Fruit fly (Drosophila melanogaster) whole organism, embryonic: ENCODE measurements around the gene CG12818.

Source experiments
- CG10979 ChIP-seq: fragments of 200-800 bp; sonication (Bioruptor generic); optimal IDR thresholded peaks from 2 replicates; lab custom pipeline; 2018; ENCODE audit warnings: missing biosample characterization, mild to moderate bottlenecking, missing genetic modification characterization, moderate library complexity
- CG11247 ChIP-seq: fragments of 200-800 bp; sonication (Bioruptor generic); IDR thresholded peaks from 2 replicates; pipeline ENCODE4 v1.3.6; 2022; ENCODE audit warnings: missing biosample characterization, missing genetic modification characterization
- CG12391 ChIP-seq: fragments of 200-800 bp; sonication (Bioruptor generic); optimal IDR thresholded peaks from 3 replicates; lab custom pipeline; 2018; ENCODE audit warnings: missing biosample characterization, mild to moderate bottlenecking, missing genetic modification characterization, moderate library complexity
- CG14860 ChIP-seq: fragments of 200-800 bp; sonication (Bioruptor generic); IDR thresholded peaks from 3 replicates; pipeline ENCODE4 v1.3.6; 2022; ENCODE audit warnings: missing biosample characterization, missing genetic modification characterization; ENCODE audit not compliant: partially characterized antibody
- CG15269 ChIP-seq: fragments of 200-800 bp; sonication (Bioruptor generic); optimal IDR thresholded peaks from 2 replicates; lab custom pipeline; 2018; ENCODE audit warnings: missing biosample characterization, mild to moderate bottlenecking, missing genetic modification characterization, moderate library complexity
- CG17385 ChIP-seq: fragments of 200-800 bp; sonication (Bioruptor generic); optimal IDR thresholded peaks from 3 replicates; lab custom pipeline; 2018; ENCODE audit warnings: missing biosample characterization, mild to moderate bottlenecking, missing genetic modification characterization
- CG17612 ChIP-seq: fragments of 200-800 bp; sonication (Bioruptor generic); IDR thresholded peaks from 2 replicates; pipeline ENCODE4 v1.3.6; 2022; ENCODE audit warnings: missing biosample characterization, missing genetic modification characterization
- CG17802 ChIP-seq: fragments of 200-800 bp; sonication (Bioruptor generic); optimal IDR thresholded peaks from 2 replicates; lab custom pipeline; 2018; ENCODE audit warnings: missing biosample characterization, mild to moderate bottlenecking, missing genetic modification characterization, moderate library complexity
- CG18011 ChIP-seq: fragments of 200-800 bp; sonication (Bioruptor generic); optimal IDR thresholded peaks from 2 replicates; lab custom pipeline; 2017; ENCODE audit warnings: missing biosample characterization, missing genetic modification characterization, mild to moderate bottlenecking, moderate library complexity, missing genotype
- CG18764 ChIP-seq: fragments of 200-800 bp; sonication (Bioruptor generic); optimal IDR thresholded peaks from 3 replicates; lab custom pipeline; 2016; ENCODE audit warnings: missing biosample characterization, missing genetic modification characterization
- CG2129 ChIP-seq: fragments of 200-800 bp; sonication (Bioruptor generic); IDR thresholded peaks from 2 replicates; pipeline ENCODE4 v1.3.6; 2022; ENCODE audit warnings: missing biosample characterization, missing genetic modification characterization; ENCODE audit not compliant: partially characterized antibody
- CG30020 ChIP-seq: fragments of 200-800 bp; optimal IDR thresholded peaks from 2 replicates; lab custom pipeline; 2019; ENCODE audit warnings: missing biosample characterization, mild to moderate bottlenecking, missing genetic modification characterization, moderate library complexity
- CG30431 ChIP-seq: fragments of 200-800 bp; sonication (Bioruptor generic); optimal IDR thresholded peaks from 2 replicates; lab custom pipeline; 2017; ENCODE audit warnings: missing biosample characterization, missing genetic modification characterization
- CG32767 ChIP-seq: fragments of 200-800 bp; sonication (Bioruptor generic); IDR thresholded peaks from 2 replicates; pipeline ENCODE4 v1.3.6; 2022; ENCODE audit warnings: missing biosample characterization, missing genetic modification characterization
- CG8478 ChIP-seq: fragments of >200 bp; optimal IDR thresholded peaks from 2 replicates; lab custom pipeline; 2018
- CG8765 ChIP-seq: fragments of 200-800 bp; sonication (Bioruptor generic); IDR thresholded peaks from 2 replicates; pipeline ENCODE4 v1.3.6; 2022; ENCODE audit warnings: missing biosample characterization, missing genetic modification characterization
- CG9215 ChIP-seq: fragments of 200-800 bp; sonication (Bioruptor generic); IDR thresholded peaks from 2 replicates; pipeline ENCODE4 v1.3.6; 2022; ENCODE audit warnings: missing biosample characterization, missing genetic modification characterization
- CG9817 ChIP-seq: fragments of 200-800 bp; sonication (Bioruptor generic); optimal IDR thresholded peaks from 2 replicates; lab custom pipeline; 2018; ENCODE audit warnings: missing biosample characterization, mild to moderate bottlenecking, missing genetic modification characterization, moderate library complexity
- CHES-1-like ChIP-seq: fragments of 200-800 bp; sonication (Bioruptor generic); optimal IDR thresholded peaks from 2 replicates; lab custom pipeline; 2016; ENCODE audit warnings: missing biosample characterization, missing genetic modification characterization
- CTCF ChIP-seq: fragments of 200-800 bp; sonication (Bioruptor generic); optimal IDR thresholded peaks from 2 replicates; lab custom pipeline; 2017; ENCODE audit warnings: missing biosample characterization, mild to moderate bottlenecking, missing genetic modification characterization, moderate library complexity
- D ChIP-seq, 2 experiments: fragments of 200-800 bp in 1 of 2; fragments of >200 bp in 1 of 2; sonication (Bioruptor generic) in 1 of 2; optimal IDR thresholded peaks; 2 replicates in 1 of 2; 3 replicates in 1 of 2; lab custom pipeline; 2017; ENCODE audit warnings: mild to moderate bottlenecking in 1 of 2, missing biosample characterization in 1 of 2, missing genetic modification characterization in 1 of 2, missing genetic modification reagents in 1 of 2
- D19B ChIP-seq: fragments of 200-800 bp; sonication (Bioruptor generic); optimal IDR thresholded peaks from 2 replicates; lab custom pipeline; 2017; ENCODE audit warnings: missing biosample characterization, mild to moderate bottlenecking, missing genetic modification characterization
- Dad ChIP-seq: fragments of 200-800 bp; sonication (Bioruptor generic); optimal IDR thresholded peaks from 3 replicates; lab custom pipeline; 2016; ENCODE audit warnings: missing biosample characterization, missing genetic modification characterization
- Eip74EF ChIP-seq, 2 experiments: fragments of 200-800 bp in 1 of 2; fragments of >200 bp in 1 of 2; sonication (Bioruptor generic) in 1 of 2; optimal IDR thresholded peaks; 2 replicates each; lab custom pipeline; 2017 to 2019; ENCODE audit warnings: missing biosample characterization in 2 of 2, missing genetic modification characterization in 2 of 2, mild to moderate bottlenecking in 1 of 2, moderate library complexity in 1 of 2
- H15 ChIP-seq: fragments of 200-800 bp; sonication (Bioruptor generic); IDR thresholded peaks from 3 replicates; pipeline ENCODE4 v1.3.6; 2022; ENCODE audit warnings: missing biosample characterization, missing genetic modification characterization
- Hmr ChIP-seq: fragments of 200-800 bp; sonication (Bioruptor generic); optimal IDR thresholded peaks from 3 replicates; lab custom pipeline; 2017; ENCODE audit warnings: mild to moderate bottlenecking, missing biosample characterization, missing genetic modification reagents, missing genetic modification characterization
- Mad ChIP-seq: fragments of 200-800 bp; sonication (Bioruptor generic); optimal IDR thresholded peaks from 2 replicates; lab custom pipeline; 2016; ENCODE audit warnings: missing biosample characterization, missing genetic modification characterization
- NC2α ChIP-seq: fragments of 200-800 bp; sonication (Bioruptor generic); optimal IDR thresholded peaks from 2 replicates; lab custom pipeline; 2016; ENCODE audit warnings: missing biosample characterization, missing genetic modification characterization
- Oli ChIP-seq: fragments of 200-800 bp; sonication (Bioruptor generic); optimal IDR thresholded peaks from 2 replicates; lab custom pipeline; 2018; ENCODE audit warnings: missing biosample characterization, mild to moderate bottlenecking, missing genetic modification characterization, moderate library complexity
- Rfx ChIP-seq: fragments of 200-800 bp; sonication (Bioruptor generic); IDR thresholded peaks from 2 replicates; pipeline ENCODE4 v1.3.6; 2022; ENCODE audit warnings: missing biosample characterization, missing genetic modification characterization
- Sox102F ChIP-seq: fragments of 200-800 bp; sonication (Bioruptor generic); optimal IDR thresholded peaks from 2 replicates; lab custom pipeline; 2018; ENCODE audit warnings: missing biosample characterization, mild to moderate bottlenecking, missing genetic modification characterization, moderate library complexity
- Sry-β ChIP-seq: fragments of 200-800 bp; sonication (Bioruptor generic); optimal IDR thresholded peaks from 2 replicates; lab custom pipeline; 2018; ENCODE audit warnings: missing biosample characterization, mild to moderate bottlenecking, missing genetic modification characterization, moderate library complexity
- Tbp ChIP-seq: fragments of >200 bp; optimal IDR thresholded peaks from 2 replicates; lab custom pipeline; 2018; ENCODE audit warnings: missing biosample characterization, missing genetic modification characterization
- cg ChIP-seq: fragments of 200-800 bp; sonication (Bioruptor generic); optimal IDR thresholded peaks from 3 replicates; lab custom pipeline; 2019; ENCODE audit warnings: missing biosample characterization, mild to moderate bottlenecking, missing genetic modification characterization, moderate library complexity
- chinmo ChIP-seq: fragments of 200-800 bp; sonication (Bioruptor generic); IDR thresholded peaks from 4 replicates; pipeline ENCODE4 v1.3.6; 2022; ENCODE audit warnings: missing biosample characterization, missing genetic modification characterization; ENCODE audit not compliant: partially characterized antibody
- dan ChIP-seq: fragments of 200-800 bp; sonication (Bioruptor generic); IDR thresholded peaks from 2 replicates; pipeline ENCODE4 v1.3.6; 2022; ENCODE audit warnings: missing biosample characterization, missing genetic modification characterization
- eyg ChIP-seq: fragments of 200-800 bp; sonication (Bioruptor generic); optimal IDR thresholded peaks from 3 replicates; lab custom pipeline; 2016; ENCODE audit warnings: missing biosample characterization, missing genetic modification characterization
- fd96Cb ChIP-seq: fragments of 200-800 bp; sonication (Bioruptor generic); optimal IDR thresholded peaks from 2 replicates; lab custom pipeline; 2018; ENCODE audit warnings: missing biosample characterization, mild to moderate bottlenecking, missing genetic modification characterization, moderate library complexity
- gro ChIP-seq: fragments of 200-800 bp; sonication (Bioruptor generic); optimal IDR thresholded peaks from 2 replicates; lab custom pipeline; 2016; ENCODE audit warnings: missing biosample characterization, missing genetic modification characterization
- h ChIP-seq: fragments of >200 bp; optimal IDR thresholded peaks from 2 replicates; lab custom pipeline; 2017
- knrl ChIP-seq: fragments of 200-800 bp; sonication (Bioruptor generic); IDR thresholded peaks from 3 replicates; pipeline ENCODE4 v1.3.6; 2022; ENCODE audit warnings: missing biosample characterization, missing genetic modification characterization; ENCODE audit not compliant: partially characterized antibody
- lmd ChIP-seq: fragments of 200-800 bp; sonication (Bioruptor generic); IDR thresholded peaks from 2 replicates; pipeline ENCODE4 v1.3.6; 2022; ENCODE audit warnings: missing biosample characterization, missing genetic modification characterization
- pros ChIP-seq: fragments of 200-800 bp; sonication (Bioruptor generic); optimal IDR thresholded peaks from 3 replicates; lab custom pipeline; 2019; ENCODE audit warnings: missing biosample characterization, mild to moderate bottlenecking, missing genetic modification characterization, moderate library complexity
- schlank ChIP-seq: fragments of 200-800 bp; sonication (Bioruptor generic); optimal IDR thresholded peaks from 2 replicates; lab custom pipeline; 2018; ENCODE audit warnings: missing biosample characterization, mild to moderate bottlenecking, missing genetic modification characterization
- sens-2 ChIP-seq: fragments of 200-800 bp; sonication (Bioruptor generic); IDR thresholded peaks from 2 replicates; pipeline ENCODE4 v1.3.6; 2022; ENCODE audit warnings: missing biosample characterization, missing genetic modification characterization
- stc ChIP-seq: fragments of 200-800 bp; sonication (Bioruptor generic); IDR thresholded peaks from 2 replicates; pipeline ENCODE4 v1.3.6; 2022; ENCODE audit warnings: missing biosample characterization, missing genetic modification characterization
- usp ChIP-seq: fragments of >200 bp; optimal IDR thresholded peaks from 2 replicates; lab custom pipeline; 2017; ENCODE audit warnings: missing biosample characterization, missing genetic modification characterization
- vvl ChIP-seq: fragments of 200-800 bp; sonication (Bioruptor generic); IDR thresholded peaks from 2 replicates; pipeline ENCODE4 v1.3.6; 2022; ENCODE audit warnings: missing biosample characterization, missing genetic modification characterization
- yki ChIP-seq: fragments of >200 bp; optimal IDR thresholded peaks from 3 replicates; lab custom pipeline; 2018
- zfh1 ChIP-seq: fragments of 200-800 bp; sonication (Bioruptor generic); IDR thresholded peaks from 3 replicates; pipeline ENCODE4 v1.3.6; 2022; ENCODE audit warnings: missing biosample characterization, missing genetic modification characterization

CG12818 gene

DNA sequence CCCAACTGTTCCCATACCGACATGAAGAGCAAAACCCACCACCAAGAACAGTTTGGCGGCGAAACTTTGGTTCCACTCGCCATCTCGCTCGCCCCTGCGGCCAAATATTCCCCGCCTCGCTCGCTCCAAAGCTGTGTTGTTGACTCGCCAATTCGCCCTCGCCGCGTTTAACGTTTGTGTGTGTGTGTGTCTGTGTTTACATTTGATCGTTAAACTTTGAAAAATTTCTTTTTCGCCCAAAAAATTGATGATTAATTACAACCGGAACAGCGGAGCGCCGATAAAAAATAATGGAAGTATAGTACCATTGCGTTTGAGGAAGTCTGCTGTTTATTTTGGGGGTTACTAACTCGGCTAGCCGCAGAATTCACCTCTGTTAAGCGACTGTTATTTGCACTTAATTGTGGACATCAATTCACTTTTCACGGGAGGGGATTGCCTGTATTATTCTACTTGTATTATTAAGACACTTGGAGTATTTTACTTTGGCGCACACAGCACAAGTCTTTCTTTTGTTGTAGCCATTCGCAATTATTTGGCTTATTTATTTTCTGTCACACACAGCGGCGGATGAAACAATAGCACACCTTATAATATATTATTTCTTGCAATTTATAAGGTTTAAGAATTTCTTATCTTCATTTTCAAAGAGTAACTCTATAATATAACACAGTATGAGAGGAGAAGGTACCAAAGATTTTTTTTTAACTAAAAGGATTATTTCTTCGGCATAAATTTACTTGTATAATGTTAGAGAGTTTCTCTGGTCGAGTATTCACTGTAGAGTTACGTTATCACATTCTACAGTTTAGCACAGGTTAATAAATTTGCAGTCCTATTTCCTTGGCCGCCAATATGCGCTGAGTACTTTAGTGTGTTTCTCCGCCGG lies 19.6 kb downstream of the CG12818 start (continued):
- TF ChIP-seq vvl (no peak), zfh1 (GFP tag; lab: Robert Waterston, UW) (no peak), chinmo (no peak), CG17612 (no peak), Sox102F (peak; percentile 77), CTCF (GFP tag; lab: Kevin White, UChicago) (peak; percentile 55), CG11247 (GFP tag; lab: Robert Waterston, UW) (no peak), fd96Cb (tag; lab: Kevin White, UChicago) (peak; percentile 66), D19B (GFP tag; lab: Kevin White, UChicago) (peak; percentile 78), CG8765 (GFP tag; lab: Robert Waterston, UW) (no peak), Hmr (peak; percentile 91), gro (GFP tag; lab: Kevin White, UChicago) (peak; percentile 69), eyg (peak; percentile 63), H15 (GFP tag; lab: Robert Waterston, UW) (no peak), Sry-β (GFP tag; lab: Kevin White, UChicago) (peak; percentile 7), CG8478 (peak; percentile 68), Mad (GFP tag; lab: Kevin White, UChicago) (peak; percentile 58), CG15269 (tag; lab: Kevin White, UChicago) (peak; percentile 90), CG17802 (no peak), CG18764 (peak; percentile 60), Rfx (GFP tag; lab: Robert Waterston, UW) (no peak), cg (peak; percentile 90), usp (no peak), CG9215 (GFP tag; lab: Robert Waterston, UW) (no peak), schlank (tag; lab: Kevin White, UChicago) (peak; percentile 80), CG32767 (no peak), CG12391 (tag; lab: Kevin White, UChicago) (peak; percentile 89), CG30431 (GFP tag; lab: Kevin White, UChicago) (peak; percentile 52), CG2129 (no peak), h (no peak), Oli (tag; lab: Kevin White, UChicago) (peak; percentile 85), dan (GFP tag; lab: Robert Waterston, UW) (no peak), CG18011 (GFP tag; lab: Kevin White, UChicago) (peak; percentile 70), stc (no peak), knrl (GFP tag; lab: Robert Waterston, UW) (no peak), CG10979 (tag; lab: Kevin White, UChicago) (peak; percentile 40), Dad (GFP tag; lab: Kevin White, UChicago) (peak; percentile 57), CG30020 (no peak), D (optimal IDR thresholded peaks at IDR 0.05; lab: Kevin White, UChicago) (no peak), D (GFP tag; optimal IDR thresholded peaks at IDR 0.05; lab: Kevin White, UChicago) (peak; percentile 46), Tbp (GFP tag; lab: Kevin White, UChicago) (no peak), CG17385 (peak; percentile 80), sens-2 (GFP tag; lab: Robert Waterston, UW) (no peak), Eip74EF (GFP tag; optimal IDR thresholded peaks at IDR 0.05; lab: Kevin White, UChicago) (peak in 1 of 2 experiments; percentile 52), CG14860 (GFP tag; lab: Robert Waterston, UW) (no peak), yki (lab: Kevin White, UChicago) (no peak), pros (GFP tag; lab: Kevin White, UChicago) (peak; percentile 70), CG9817 (tag; lab: Kevin White, UChicago) (peak; percentile 86), lmd (GFP tag; lab: Robert Waterston, UW) (no peak), CHES-1-like (GFP tag; lab: Kevin White, UChicago) (peak; percentile 59), NC2α (no peak)
